Worm (Caenorhabditis elegans): Measurements from ENCODE around the gene fat-3.

Gene fat-3

ce11 chrIV:9784689-9785088, 18.1 kb upstream of the fat-3 start, which contains the start of gene sre-4:
TSS of gene sre-4 (minus strand) at chrIV:9784789.
- TF ChIP-seq unc-62 (GFP tag; optimal IDR thresholded peaks at IDR 0.05) (no peak), nhr-237 (tag; optimal IDR thresholded peaks at IDR 0.05) (no peak), nhr-43 (tag; optimal IDR thresholded peaks at IDR 0.05; ENCODE audit: poor library complexity, severe bottlenecking) (no peak), ceh-82 (tag; optimal IDR thresholded peaks at IDR 0.05) (no peak), sea-2 (GFP tag; optimal IDR thresholded peaks at IDR 0.05) (no peak), pqm-1 (tag; optimal IDR thresholded peaks at IDR 0.05) (no peak), skn-1 (tag; optimal IDR thresholded peaks at IDR 0.05) (no peak), jun-1 (tag; optimal IDR thresholded peaks at IDR 0.05) (no peak), ztf-4 (tag; optimal IDR thresholded peaks at IDR 0.05) (no peak)

DNA sequence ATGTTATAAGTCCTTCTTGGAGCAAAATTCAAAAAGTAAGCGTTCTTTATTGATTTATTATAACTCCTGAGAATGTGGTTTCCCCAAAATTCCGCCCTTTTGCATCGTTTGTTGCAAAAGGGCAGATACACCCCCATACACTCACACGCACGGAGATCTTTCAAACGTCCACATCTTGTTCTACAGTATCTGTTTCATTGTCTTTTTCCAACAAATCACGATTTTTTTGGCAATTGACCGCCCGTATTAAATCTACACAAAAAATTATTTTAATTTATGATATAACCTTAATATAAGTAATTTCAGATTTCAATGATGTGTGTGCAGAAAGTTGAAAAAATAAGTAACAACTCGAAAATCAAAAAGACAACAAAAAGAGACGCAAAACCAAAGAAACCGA, 13.3 kb upstream of the fat-3 start, which contains the start of gene T13F2.4:
Gene T13F2.4 (plus strand): TSS at position 301 of the 400 bp plus-strand sequence.
- no peak for TF ChIP-seq ZK546.5 (tag; optimal IDR thresholded peaks at IDR 0.05)
- TF ChIP-seq fos-1 (tag; optimal IDR thresholded peaks at IDR 0.05): no peak
- TF ChIP-seq ceh-82 (tag; optimal IDR thresholded peaks at IDR 0.05): no peak
- TF ChIP-seq snpc-4 (tag; optimal IDR thresholded peaks at IDR 0.05): no peak

DNA sequence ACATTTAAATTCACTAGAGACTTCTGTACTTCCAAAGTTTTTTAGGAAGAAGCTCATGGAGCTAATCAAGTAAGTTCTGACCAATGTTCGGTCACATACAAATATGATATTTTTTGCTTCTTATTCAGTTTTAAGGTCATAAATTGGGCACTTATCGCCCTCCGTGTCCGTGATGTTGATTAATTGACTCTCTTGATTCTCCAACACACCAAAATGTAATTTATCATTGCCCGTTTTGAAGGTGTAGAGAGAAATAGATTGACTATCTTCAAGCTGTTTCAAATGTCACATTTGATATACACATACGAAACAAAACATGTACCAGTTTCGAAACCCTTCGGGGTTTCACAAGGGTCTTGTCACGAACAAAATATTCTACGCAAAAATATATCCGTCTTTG, 12.1 kb upstream of the fat-3 start:
- TF ChIP-seq ztf-4 (tag; optimal IDR thresholded peaks at IDR 0.05): no peak
- TF ChIP-seq unc-62 (GFP tag; optimal IDR thresholded peaks at IDR 0.05): peak; percentile 68
- TF ChIP-seq nhr-25 (tag; optimal IDR thresholded peaks at IDR 0.05): peak; percentile 36
- TF ChIP-seq pqm-1 (tag; optimal IDR thresholded peaks at IDR 0.05): no peak
- peak; percentile 60 for TF ChIP-seq lin-39 (tag; optimal IDR thresholded peaks at IDR 0.05)
- TF ChIP-seq eor-1 (tag; optimal IDR thresholded peaks at IDR 0.05): no peak
- no peak for TF ChIP-seq jun-1 (tag; optimal IDR thresholded peaks at IDR 0.05)

ce11 chrIV:9795250-9795649, 7.6 kb upstream of the fat-3 start:
- TF ChIP-seq ceh-82 (tag; optimal IDR thresholded peaks at IDR 0.05): no peak
- no peak for TF ChIP-seq eor-1 (tag; optimal IDR thresholded peaks at IDR 0.05)
- TF ChIP-seq unc-39 (tag; optimal IDR thresholded peaks at IDR 0.05): no peak
- no peak for TF ChIP-seq zag-1 (tag; optimal IDR thresholded peaks at IDR 0.05)
- no peak for TF ChIP-seq elt-1 (tag; optimal IDR thresholded peaks at IDR 0.05)
- TF ChIP-seq nhr-43 (tag; optimal IDR thresholded peaks at IDR 0.05; ENCODE audit: poor library complexity, severe bottlenecking): no peak

DNA sequence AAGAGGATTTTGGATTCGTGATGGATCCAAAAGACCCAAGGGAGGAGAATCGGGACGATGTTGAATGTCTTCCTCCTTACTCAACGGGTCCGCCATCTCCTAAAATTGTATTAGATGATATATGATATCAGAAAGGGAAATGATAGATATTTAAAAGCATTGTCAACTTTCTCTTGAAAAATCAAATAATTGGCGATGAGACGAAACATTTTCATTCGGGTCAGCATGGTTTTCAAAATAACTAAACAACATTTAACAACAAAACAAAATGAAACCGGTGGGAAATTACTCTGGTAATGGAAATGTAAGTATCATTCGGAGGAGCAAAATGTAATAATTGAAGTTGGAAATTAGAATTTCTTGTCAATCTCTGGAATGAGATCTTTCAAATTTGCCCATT, 6.3 kb upstream of the fat-3 start, which contains the start of gene pis-1:
Gene pis-1 (minus strand): TSS at position 101 of the 400 bp plus-strand sequence.
- no peak for TF ChIP-seq ZK546.5 (tag; optimal IDR thresholded peaks at IDR 0.05)
- no peak for TF ChIP-seq pqm-1 (tag; optimal IDR thresholded peaks at IDR 0.05)
- no peak for TF ChIP-seq ztf-11 (tag; optimal IDR thresholded peaks at IDR 0.05)
- TF ChIP-seq nhr-23 (tag; optimal IDR thresholded peaks at IDR 0.05): no peak

DNA sequence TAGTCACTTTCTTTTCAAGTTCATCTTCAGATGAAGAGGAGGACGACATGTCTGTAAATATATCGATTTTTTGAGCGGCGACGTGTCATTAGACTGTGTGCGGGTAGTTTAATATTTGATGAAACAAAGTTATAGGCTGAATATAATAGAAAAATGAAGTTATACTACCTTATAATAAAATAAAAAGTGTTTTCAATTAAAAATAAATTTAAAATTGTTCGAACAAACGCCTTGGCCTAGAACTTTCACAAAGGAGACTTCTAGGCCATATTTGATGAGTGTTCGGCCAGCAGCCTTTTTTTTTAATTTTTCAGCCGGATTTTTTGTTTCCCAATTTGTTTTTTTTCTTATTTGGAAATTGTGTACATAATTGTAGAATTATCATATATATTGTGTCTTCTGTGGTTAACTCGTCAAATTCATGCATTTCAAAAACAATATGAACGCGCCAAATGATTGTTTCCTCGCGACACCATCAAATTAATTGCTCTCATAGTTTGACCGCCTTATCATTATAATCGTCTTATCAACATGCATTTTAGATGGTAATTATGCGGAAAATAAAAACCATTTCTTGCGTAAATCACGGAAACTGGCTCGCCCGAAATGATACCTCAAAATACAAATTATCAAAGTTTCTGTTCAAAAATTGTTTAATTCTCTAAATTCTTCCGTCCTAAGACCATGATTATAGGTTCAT, 5.4 kb upstream of the fat-3 start, which contains the start of gene T13F2.2:
Gene T13F2.2 (minus strand): TSS at position 51 of the 700 bp plus-strand sequence.
- TF ChIP-seq ceh-9 (tag; optimal IDR thresholded peaks at IDR 0.05) (no peak), pqm-1 (tag; optimal IDR thresholded peaks at IDR 0.05) (peak; percentile 59), nhr-43 (tag; optimal IDR thresholded peaks at IDR 0.05; ENCODE audit: poor library complexity, severe bottlenecking) (peak; percentile 2), elt-2 (tag; optimal IDR thresholded peaks at IDR 0.05) (peak; percentile 69), lin-15B (tag; optimal IDR thresholded peaks at IDR 0.05) (peak; percentile 20)

ce11 chrIV:9798307-9798706, 4.5 kb upstream of the fat-3 start:
- TF ChIP-seq ama-1 (optimal IDR thresholded peaks at IDR 0.05): no peak
- peak; percentile 23 for TF ChIP-seq elt-2 (tag; optimal IDR thresholded peaks at IDR 0.05)

ce11 chrIV:9799129-9799528, 3.7 kb upstream of the fat-3 start, which contains the start of gene fat-4:
TSS of gene fat-4 (plus strand) at chrIV:9799429.
- TF ChIP-seq unc-62 (GFP tag; optimal IDR thresholded peaks at IDR 0.05) (no peak), elt-3 (tag; optimal IDR thresholded peaks at IDR 0.05) (no peak), nhr-77 (tag; optimal IDR thresholded peaks at IDR 0.05) (no peak), egl-5 (tag; optimal IDR thresholded peaks at IDR 0.05) (no peak), tbx-2 (tag; optimal IDR thresholded peaks at IDR 0.05) (no peak), ZK546.5 (tag; optimal IDR thresholded peaks at IDR 0.05) (no peak), pqm-1 (tag; optimal IDR thresholded peaks at IDR 0.05) (no peak), R02D3.7 (tag; optimal IDR thresholded peaks at IDR 0.05) (no peak)
